Fruit fly (Drosophila melanogaster) whole organism, embryonic: ENCODE results near the gene Irbp.

Experiments used
- ATbp ChIP-seq: fragments of 200-800 bp; sonication (Bioruptor generic); optimal IDR thresholded peaks from 2 replicates; lab custom pipeline; 2017; ENCODE audit warnings: missing biosample characterization, mild to moderate bottlenecking, missing genetic modification characterization, missing genetic modification reagents
- BEAF-32 ChIP-seq: fragments of 200-800 bp; sonication (Bioruptor generic); optimal IDR thresholded peaks from 3 replicates; lab custom pipeline; 2017; ENCODE audit warnings: missing biosample characterization, missing genetic modification characterization, mild to moderate bottlenecking, moderate library complexity, missing genetic modification reagents
- Bgb ChIP-seq: fragments of 200-800 bp; sonication (Bioruptor generic); IDR thresholded peaks from 2 replicates; pipeline ENCODE4 v1.3.6; 2022; ENCODE audit warnings: missing biosample characterization, missing genetic modification characterization; ENCODE audit not compliant: partially characterized antibody
- CG10267 ChIP-seq: fragments of 200-800 bp; sonication (Bioruptor generic); optimal IDR thresholded peaks from 2 replicates; lab custom pipeline; 2018; ENCODE audit warnings: missing biosample characterization, mild to moderate bottlenecking, missing genetic modification characterization, moderate library complexity
- CG10959 ChIP-seq: fragments of 200-800 bp; sonication (Bioruptor generic); IDR thresholded peaks from 2 replicates; pipeline ENCODE4 v1.3.6; 2022; ENCODE audit warnings: missing biosample characterization, missing genetic modification characterization
- CG12659 ChIP-seq: fragments of 200-800 bp; sonication (Bioruptor generic); optimal IDR thresholded peaks from 3 replicates; lab custom pipeline; 2017; ENCODE audit warnings: mild to moderate bottlenecking, missing biosample characterization, missing genetic modification reagents, missing genetic modification characterization
- CG13287 ChIP-seq: fragments of 200-800 bp; sonication (Bioruptor generic); IDR thresholded peaks from 2 replicates; pipeline ENCODE4 v1.3.6; 2022; ENCODE audit warnings: missing biosample characterization, missing genetic modification characterization; ENCODE audit not compliant: partially characterized antibody
- CG13775 ChIP-seq: fragments of 200-800 bp; sonication (Bioruptor generic); optimal IDR thresholded peaks from 3 replicates; lab custom pipeline; 2017; ENCODE audit warnings: missing biosample characterization, mild to moderate bottlenecking, missing genetic modification characterization
- CG16779 ChIP-seq: fragments of 200-800 bp; sonication (Bioruptor generic); IDR thresholded peaks from 2 replicates; pipeline ENCODE4 v1.3.6; 2022; ENCODE audit warnings: missing biosample characterization, missing genetic modification characterization
- CG17328 ChIP-seq: fragments of 200-800 bp; sonication (Bioruptor generic); IDR thresholded peaks from 2 replicates; pipeline ENCODE4 v1.3.6; 2022; ENCODE audit warnings: missing biosample characterization, missing genetic modification characterization
- CG17359 ChIP-seq: fragments of 200-800 bp; sonication (Bioruptor generic); optimal IDR thresholded peaks from 3 replicates; lab custom pipeline; 2018; ENCODE audit warnings: missing biosample characterization, mild to moderate bottlenecking, missing genetic modification characterization, moderate library complexity
- CG2202 ChIP-seq: fragments of 200-800 bp; sonication (Bioruptor generic); optimal IDR thresholded peaks from 2 replicates; lab custom pipeline; 2018; ENCODE audit warnings: missing biosample characterization, mild to moderate bottlenecking, missing genetic modification characterization
- CG32532 ChIP-seq: fragments of 200-800 bp; sonication (Bioruptor generic); IDR thresholded peaks from 2 replicates; pipeline ENCODE4 v1.3.6; 2022; ENCODE audit warnings: missing biosample characterization, missing genetic modification characterization
- CG34224 ChIP-seq: fragments of 200-800 bp; sonication (Bioruptor generic); IDR thresholded peaks from 3 replicates; pipeline ENCODE4 v1.3.6; 2022; ENCODE audit warnings: missing biosample characterization, missing genetic modification characterization; ENCODE audit not compliant: partially characterized antibody
- CG6683 ChIP-seq: fragments of 200-800 bp; sonication (Bioruptor generic); optimal IDR thresholded peaks from 2 replicates; lab custom pipeline; 2017; ENCODE audit warnings: missing biosample characterization, mild to moderate bottlenecking, missing genetic modification characterization, missing genetic modification reagents
- CG7928 ChIP-seq: fragments of 200-800 bp; sonication (Bioruptor generic); optimal IDR thresholded peaks from 2 replicates; lab custom pipeline; 2017; ENCODE audit warnings: missing biosample characterization, mild to moderate bottlenecking, missing genetic modification characterization
- CTCF ChIP-seq: fragments of 200-800 bp; sonication (Bioruptor generic); optimal IDR thresholded peaks from 2 replicates; lab custom pipeline; 2017; ENCODE audit warnings: missing biosample characterization, mild to moderate bottlenecking, missing genetic modification characterization, moderate library complexity
- D19A ChIP-seq: fragments of 200-800 bp; optimal IDR thresholded peaks from 3 replicates; lab custom pipeline; 2019; ENCODE audit warnings: missing biosample characterization, mild to moderate bottlenecking, missing genetic modification characterization, moderate library complexity
- Deaf1 ChIP-seq: fragments of 200-800 bp; optimal IDR thresholded peaks from 3 replicates; lab custom pipeline; 2019; ENCODE audit warnings: missing biosample characterization, mild to moderate bottlenecking, missing genetic modification characterization, moderate library complexity
- Dp ChIP-seq: fragments of 200-800 bp; sonication (Bioruptor generic); optimal IDR thresholded peaks from 2 replicates; lab custom pipeline; 2018; ENCODE audit warnings: missing biosample characterization, mild to moderate bottlenecking, missing genetic modification characterization, moderate library complexity
- Dref ChIP-seq: fragments of 200-800 bp; sonication (Bioruptor generic); IDR thresholded peaks from 2 replicates; pipeline ENCODE4 v1.3.6; 2022; ENCODE audit warnings: missing biosample characterization, missing genetic modification characterization
- Drgx ChIP-seq: fragments of 200-800 bp; sonication (Bioruptor generic); IDR thresholded peaks from 2 replicates; pipeline ENCODE4 v1.3.6; 2022; ENCODE audit warnings: missing biosample characterization, missing genetic modification characterization
- H15 ChIP-seq: fragments of 200-800 bp; sonication (Bioruptor generic); IDR thresholded peaks from 3 replicates; pipeline ENCODE4 v1.3.6; 2022; ENCODE audit warnings: missing biosample characterization, missing genetic modification characterization
- MBD-R2 ChIP-seq: fragments of 200-800 bp; sonication (Bioruptor generic); IDR thresholded peaks from 2 replicates; pipeline ENCODE4 v1.3.6; 2022; ENCODE audit warnings: missing biosample characterization, missing genetic modification characterization
- MESR4 ChIP-seq: fragments of 200-800 bp; sonication (Bioruptor generic); optimal IDR thresholded peaks from 2 replicates; lab custom pipeline; 2018; ENCODE audit warnings: missing biosample characterization, mild to moderate bottlenecking, missing genetic modification characterization, moderate library complexity
- NfI ChIP-seq: fragments of 200-800 bp; sonication (Bioruptor generic); optimal IDR thresholded peaks from 3 replicates; lab custom pipeline; 2018; ENCODE audit warnings: missing biosample characterization, mild to moderate bottlenecking, missing genetic modification characterization, moderate library complexity
- Optix ChIP-seq: fragments of 200-800 bp; sonication (Bioruptor generic); IDR thresholded peaks from 3 replicates; pipeline ENCODE4 v1.3.6; 2022; ENCODE audit warnings: missing biosample characterization, missing genetic modification characterization
- Rfx ChIP-seq: fragments of 200-800 bp; sonication (Bioruptor generic); IDR thresholded peaks from 2 replicates; pipeline ENCODE4 v1.3.6; 2022; ENCODE audit warnings: missing biosample characterization, missing genetic modification characterization
- Scr ChIP-seq: fragments of 200-800 bp; sonication (Bioruptor generic); IDR thresholded peaks from 2 replicates; pipeline ENCODE4 v1.3.6; 2022; ENCODE audit warnings: missing biosample characterization, missing genetic modification characterization; ENCODE audit not compliant: partially characterized antibody
- Sry-δ ChIP-seq: fragments of 200-800 bp; sonication (Bioruptor generic); optimal IDR thresholded peaks from 2 replicates; lab custom pipeline; 2016; ENCODE audit warnings: missing biosample characterization, missing genetic modification characterization
- ab ChIP-seq: fragments of 200-800 bp; sonication (Bioruptor generic); optimal IDR thresholded peaks from 2 replicates; lab custom pipeline; 2016; ENCODE audit warnings: missing biosample characterization, missing genetic modification characterization
- ase ChIP-seq: fragments of 200-800 bp; sonication (Bioruptor generic); IDR thresholded peaks from 3 replicates; pipeline ENCODE4 v1.3.6; 2022; ENCODE audit warnings: missing biosample characterization, missing genetic modification characterization
- chif ChIP-seq, 2 experiments: fragments of 200-800 bp; sonication (Bioruptor generic); optimal IDR thresholded peaks; 3 replicates each; lab custom pipeline; 2016; ENCODE audit warnings: missing biosample characterization in 2 of 2, missing genetic modification characterization in 2 of 2
- crp ChIP-seq, 2 experiments: fragments of 200-800 bp; sonication (Bioruptor generic); optimal IDR thresholded peaks; 2 replicates in 1 of 2; 3 replicates in 1 of 2; lab custom pipeline; 2017; ENCODE audit warnings: missing biosample characterization in 2 of 2, missing genetic modification characterization in 2 of 2, mild to moderate bottlenecking in 1 of 2, moderate library complexity in 1 of 2
- dm ChIP-seq: fragments of 200-800 bp; sonication (Bioruptor generic); optimal IDR thresholded peaks from 3 replicates; lab custom pipeline; 2016; ENCODE audit warnings: missing biosample characterization, missing genetic modification characterization
- dmrt11E ChIP-seq: fragments of 200-800 bp; sonication (Bioruptor generic); optimal IDR thresholded peaks from 3 replicates; lab custom pipeline; 2018; ENCODE audit warnings: missing biosample characterization, mild to moderate bottlenecking, missing genetic modification characterization, moderate library complexity
- fu2 ChIP-seq: fragments of 200-800 bp; sonication (Bioruptor generic); optimal IDR thresholded peaks from 2 replicates; lab custom pipeline; 2016; ENCODE audit warnings: missing biosample characterization, missing genetic modification characterization
- nau ChIP-seq: fragments of 200-800 bp; sonication (Bioruptor generic); optimal IDR thresholded peaks from 3 replicates; lab custom pipeline; 2017; ENCODE audit warnings: missing biosample characterization, mild to moderate bottlenecking, missing genetic modification characterization, missing genetic modification reagents
- oc ChIP-seq: fragments of 200-800 bp; sonication (Bioruptor generic); optimal IDR thresholded peaks from 2 replicates; lab custom pipeline; 2018; ENCODE audit warnings: missing biosample characterization, mild to moderate bottlenecking, missing genetic modification characterization, moderate library complexity
- pzg ChIP-seq: fragments of 200-800 bp; sonication (Bioruptor generic); optimal IDR thresholded peaks from 3 replicates; lab custom pipeline; 2018; ENCODE audit warnings: missing biosample characterization, mild to moderate bottlenecking, missing genetic modification characterization, moderate library complexity
- ro ChIP-seq: fragments of 200-800 bp; sonication (Bioruptor generic); IDR thresholded peaks from 2 replicates; pipeline ENCODE4 v1.3.6; 2022; ENCODE audit warnings: missing biosample characterization, missing genetic modification characterization
- row ChIP-seq: fragments of 200-800 bp; sonication (Bioruptor generic); IDR thresholded peaks from 3 replicates; pipeline ENCODE4 v1.3.6; 2022; ENCODE audit warnings: missing biosample characterization, missing genetic modification characterization
- sim ChIP-seq: fragments of 200-800 bp; sonication (Bioruptor generic); IDR thresholded peaks from 2 replicates; pipeline ENCODE4 v1.3.6; 2022; ENCODE audit warnings: missing biosample characterization, missing genetic modification characterization
- sr ChIP-seq: fragments of 200-800 bp; sonication (Bioruptor generic); IDR thresholded peaks from 3 replicates; pipeline ENCODE4 v1.3.6; 2022; ENCODE audit warnings: missing biosample characterization, missing genetic modification characterization
- stwl ChIP-seq: fragments of 200-800 bp; sonication (Bioruptor generic); optimal IDR thresholded peaks from 3 replicates; lab custom pipeline; 2018; ENCODE audit warnings: missing biosample characterization, mild to moderate bottlenecking, missing genetic modification characterization, moderate library complexity
- z ChIP-seq: fragments of 200-800 bp; sonication (Bioruptor generic); IDR thresholded peaks from 3 replicates; pipeline ENCODE4 v1.3.6; 2022; ENCODE audit warnings: missing biosample characterization, missing genetic modification characterization
- zen ChIP-seq: fragments of 200-800 bp; sonication (Bioruptor generic); optimal IDR thresholded peaks from 3 replicates; lab custom pipeline; 2018; ENCODE audit warnings: missing biosample characterization, mild to moderate bottlenecking, missing genetic modification characterization, moderate library complexity

The Irbp gene

DNA sequence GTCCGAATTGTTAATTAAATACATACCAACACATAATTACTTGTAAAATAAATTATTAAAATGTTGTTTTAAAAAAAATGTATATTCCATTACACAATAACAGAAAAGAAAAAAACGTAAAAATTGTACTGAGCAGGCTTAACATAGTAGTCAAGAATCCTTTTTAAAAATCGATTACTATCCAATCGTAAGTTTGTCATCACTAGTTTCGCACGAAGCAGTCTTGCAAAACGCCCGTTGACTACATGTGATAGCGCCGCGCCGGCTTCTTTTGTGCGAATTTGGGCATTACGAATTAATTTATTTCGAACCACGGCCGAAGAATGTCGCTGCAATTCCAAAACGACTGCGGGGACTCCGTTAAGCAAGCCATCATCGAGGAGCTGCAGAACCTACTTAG lies 2.5 kb downstream of the Irbp start, which contains the start of gene Ipo9 (continued):
- no peak for TF ChIP-seq CG13775 (GFP tag; lab: Kevin White, UChicago)
- peak; percentile 78 for TF ChIP-seq CG10267 (tag; lab: Kevin White, UChicago)
- no peak for TF ChIP-seq Rfx (GFP tag; lab: Robert Waterston, UW)
- peak; percentile 43 for TF ChIP-seq dm (GFP tag; lab: Kevin White, UChicago)
- no peak for TF ChIP-seq NfI (GFP tag; lab: Kevin White, UChicago)
- peak; percentile 44 for TF ChIP-seq CG13287 (GFP tag; lab: Robert Waterston, UW)
- peak; percentile 73 for TF ChIP-seq Sry-δ (GFP tag; lab: Kevin White, UChicago)
- TF ChIP-seq crp (GFP tag; optimal IDR thresholded peaks at IDR 0.05; lab: Kevin White, UChicago): peak in 1 of 2 experiments; percentile 37
- TF ChIP-seq Dref: peak; percentile 65
- peak; percentile 61 for TF ChIP-seq Dp (GFP tag; lab: Kevin White, UChicago)
- peak; percentile 27 for TF ChIP-seq MESR4
- peak; percentile 84 for TF ChIP-seq MBD-R2 (GFP tag; lab: Robert Waterston, UW)
- no peak for TF ChIP-seq sr
- TF ChIP-seq CG34224 (GFP tag; lab: Robert Waterston, UW): peak; percentile 30; the same call in 1 of the 3 replicates
- peak; percentile 74 for TF ChIP-seq CG17359 (tag; lab: Kevin White, UChicago)
- no peak for TF ChIP-seq CG10959 (GFP tag; lab: Robert Waterston, UW)
- TF ChIP-seq Bgb: 0 out of 2 replicates have a peak, but pooled peaks have one; percentile 8
- peak; percentile 41 for TF ChIP-seq stwl (tag; lab: Kevin White, UChicago)
- TF ChIP-seq Deaf1 (tag; lab: Kevin White, UChicago): no peak
- TF ChIP-seq Scr (GFP tag; lab: Robert Waterston, UW): 0 out of 2 replicates have a peak, but pooled peaks have one; percentile 34
- peak; percentile 27; the same call in 2 of the 3 replicates for TF ChIP-seq row (GFP tag; lab: Robert Waterston, UW)
- peak; percentile 38 for TF ChIP-seq BEAF-32 (GFP tag; lab: Kevin White, UChicago)
- TF ChIP-seq z (GFP tag; lab: Robert Waterston, UW): 0 out of 3 replicates have a peak, but pooled peaks have one; percentile 13
- TF ChIP-seq pzg (GFP tag; lab: Kevin White, UChicago): peak; percentile 46
- TF ChIP-seq CG32532 (GFP tag; lab: Robert Waterston, UW): peak; percentile 22; the same call in 1 of the 2 replicates

DNA sequence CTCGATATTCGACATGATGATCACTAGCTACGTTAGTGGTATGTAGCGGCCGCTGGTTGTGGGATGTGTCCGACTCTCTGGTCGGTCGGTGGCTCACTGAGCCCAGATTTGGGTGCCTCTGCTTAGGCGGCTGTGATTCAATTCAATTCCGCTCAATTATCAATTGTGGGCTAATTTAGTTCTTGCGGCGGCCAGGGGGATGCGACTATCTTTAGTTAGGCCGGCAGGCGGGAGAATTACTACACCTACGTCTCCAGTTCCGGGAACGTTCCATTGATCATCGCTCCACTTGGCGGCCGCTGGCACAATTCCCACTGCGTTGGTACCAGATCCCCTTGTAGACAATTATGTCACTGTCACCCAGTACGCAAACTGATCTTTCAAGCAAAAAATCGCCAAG lies 8.7 kb downstream of the Irbp start, which contains the start of the genes bumpel and CG45676:
bumpel (minus strand) TSS at position 101 of the 400 bp plus-strand sequence.
CG45676 (plus strand) TSS at position 318 of the 400 bp plus-strand sequence.
- TF ChIP-seq ase: no peak
- TF ChIP-seq Optix: no peak
- no peak for TF ChIP-seq CG17328 (GFP tag; lab: Robert Waterston, UW)
- TF ChIP-seq ATbp (GFP tag; lab: Kevin White, UChicago): no peak
- no peak for TF ChIP-seq fu2 (GFP tag; lab: Kevin White, UChicago)
- no peak for TF ChIP-seq D19A (tag; lab: Kevin White, UChicago)
- TF ChIP-seq nau (GFP tag; lab: Kevin White, UChicago): no peak
- no peak for TF ChIP-seq CG2202 (tag; lab: Kevin White, UChicago)

DNA sequence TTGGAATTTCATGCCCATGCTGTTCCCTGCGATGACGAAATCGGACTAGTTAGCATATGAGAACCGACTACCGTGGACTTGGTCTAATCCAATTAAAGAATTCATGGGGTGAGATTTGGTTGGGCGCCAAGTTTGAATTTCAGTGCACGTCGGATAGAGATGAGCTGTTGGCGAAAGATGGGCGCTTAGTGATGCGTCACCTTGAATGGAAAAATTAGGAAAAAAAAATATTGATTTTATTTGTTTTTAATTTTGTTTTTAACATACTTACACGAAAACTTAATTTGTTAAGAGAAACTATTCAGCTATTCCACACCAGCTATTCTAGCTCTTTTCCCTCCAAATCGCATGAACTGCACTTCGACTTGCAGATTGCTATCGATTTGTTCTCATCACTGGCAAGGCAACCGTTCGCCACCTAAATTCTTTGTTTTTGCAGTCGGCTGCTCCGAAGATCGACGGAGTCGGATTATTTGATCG lies 11.8 kb downstream of the Irbp start, which contains the start of the genes ninaG and Sptz:
ninaG (minus strand) TSS at position 51 of the 480 bp plus-strand sequence.
Sptz (plus strand) TSS at position 450 of the 480 bp plus-strand sequence.
- peak; percentile 85 for TF ChIP-seq oc (tag; lab: Kevin White, UChicago)
- TF ChIP-seq CG2202 (tag; lab: Kevin White, UChicago): peak; percentile 80
- peak; percentile 94 for TF ChIP-seq zen (tag; lab: Kevin White, UChicago)
- no peak for TF ChIP-seq CG6683
- peak; percentile 94 for TF ChIP-seq dmrt11E (tag; lab: Kevin White, UChicago)
- peak; percentile 90 for TF ChIP-seq ro (GFP tag; lab: Robert Waterston, UW)
- TF ChIP-seq CG7928 (GFP tag; lab: Kevin White, UChicago): peak; percentile 67
- TF ChIP-seq H15 (GFP tag; lab: Robert Waterston, UW): peak; percentile 95
- peak; percentile 98 for TF ChIP-seq Rfx (GFP tag; lab: Robert Waterston, UW)
- TF ChIP-seq CG16779 (GFP tag; lab: Robert Waterston, UW): peak; percentile 70
- TF ChIP-seq ab (GFP tag; lab: Kevin White, UChicago): peak; percentile 90
- TF ChIP-seq ase: peak; percentile 93
- TF ChIP-seq CTCF (GFP tag; lab: Kevin White, UChicago): no peak
- TF ChIP-seq chif (GFP tag; optimal IDR thresholded peaks at IDR 0.05; lab: Kevin White, UChicago): peak; percentile 95 to 96
- peak; percentile 92 for TF ChIP-seq CG12659 (GFP tag; lab: Kevin White, UChicago)
- TF ChIP-seq sim: peak; percentile 80
- TF ChIP-seq Drgx: peak; percentile 93
